Worm (Caenorhabditis elegans) whole organism, young adult: ENCODE measurements around the gene M01F1.8.
A peak's percentile ranks its signal among the peaks of the same experiment; 100 is the strongest.

Experiments used
- B0019.2 ChIP-seq: fragments of 200-800 bp; sonication (Bioruptor generic); conservative IDR thresholded peaks from 2 replicates; pipeline ENCODE4 v1.3.6; 2022; ENCODE audit warnings: missing genetic modification reagents, missing genetic modification characterization, missing compliant biosample characterization
- B0261.1 ChIP-seq: sonication (generic microtip); optimal IDR thresholded peaks from 2 replicates; lab custom pipeline; 2016; ENCODE audit warnings: mild to moderate bottlenecking, missing genetic modification characterization, moderate library complexity, missing compliant biosample characterization
- F23B12.7 ChIP-seq: sonication (generic microtip); optimal IDR thresholded peaks from 2 replicates; lab custom pipeline; 2017; ENCODE audit warnings: missing genetic modification characterization, mild to moderate bottlenecking, missing compliant biosample characterization, antibody characterized with exemption, moderate library complexity; ENCODE audit not compliant: insufficient read depth
- F39B2.1 ChIP-seq: fragments of 200-800 bp; sonication (Bioruptor generic); IDR thresholded peaks from 2 replicates; pipeline ENCODE4 v1.3.6; 2022; ENCODE audit warnings: missing genetic modification reagents, missing genetic modification characterization, missing compliant biosample characterization
- F57A8.1 ChIP-seq: fragments of 200-800 bp; sonication (Bioruptor generic); optimal IDR thresholded peaks from 2 replicates; lab custom pipeline; 2018; ENCODE audit warnings: mild to moderate bottlenecking, missing genetic modification characterization, moderate library complexity, missing compliant biosample characterization
- K11D2.4 ChIP-seq: fragments of 200-800 bp; sonication (Bioruptor generic); IDR thresholded peaks from 2 replicates; pipeline ENCODE4 v1.3.6; 2022; ENCODE audit warnings: missing genetic modification reagents, missing genetic modification characterization, missing compliant biosample characterization
- Y79H2A.3 ChIP-seq: fragments of 200-800 bp; sonication (Bioruptor generic); conservative IDR thresholded peaks from 2 replicates; pipeline ENCODE4 v1.3.6; 2022; ENCODE audit warnings: missing genetic modification reagents, missing genetic modification characterization, missing compliant biosample characterization
- aptf-2 ChIP-seq: fragments of 200-800 bp; sonication (Bioruptor generic); conservative IDR thresholded peaks from 2 replicates; pipeline ENCODE4 v1.3.6; 2022; ENCODE audit warnings: missing genetic modification reagents, missing genetic modification characterization, missing compliant biosample characterization
- attf-5 ChIP-seq: fragments of 200-800 bp; sonication (Bioruptor generic); optimal IDR thresholded peaks from 2 replicates; lab custom pipeline; 2018; ENCODE audit warnings: mild to moderate bottlenecking, missing genetic modification characterization, missing compliant biosample characterization
- attf-6 ChIP-seq: fragments of 200-800 bp; sonication (Bioruptor generic); IDR thresholded peaks from 2 replicates; pipeline ENCODE4 v1.3.6; 2022; ENCODE audit warnings: missing genetic modification reagents, missing genetic modification characterization, missing compliant biosample characterization
- bed-2 ChIP-seq: fragments of 200-800 bp; sonication (Bioruptor generic); IDR thresholded peaks from 2 replicates; pipeline ENCODE4 v1.3.6; 2022; ENCODE audit warnings: missing genetic modification reagents, missing genetic modification characterization, missing compliant biosample characterization
- cebp-1 ChIP-seq, 2 experiments: fragments of 200-800 bp in 1 of 2; sonication (Bioruptor generic) in 1 of 2; sonication (generic microtip) in 1 of 2; IDR thresholded peaks in 1 of 2; optimal IDR thresholded peaks in 1 of 2; 2 replicates each; pipeline versions ENCODE4 v1.3.6 to Lab custom; 2017 to 2022; ENCODE audit warnings: missing compliant biosample characterization in 2 of 2, missing genetic modification characterization in 2 of 2, mild to moderate bottlenecking in 1 of 2, missing genetic modification reagents in 1 of 2, moderate library complexity in 1 of 2
- dpff-1 ChIP-seq: sonication (generic microtip); optimal IDR thresholded peaks from 2 replicates; lab custom pipeline; 2017; ENCODE audit warnings: mild to moderate bottlenecking, missing genetic modification characterization, missing compliant biosample characterization
- egl-18 ChIP-seq: fragments of 200-800 bp; sonication (Bioruptor generic); IDR thresholded peaks from 2 replicates; pipeline ENCODE4 v1.3.6; 2022; ENCODE audit warnings: missing genetic modification reagents, missing genetic modification characterization, missing compliant biosample characterization
- hmg-1.2 ChIP-seq: fragments of 200-800 bp; sonication (Bioruptor generic); IDR thresholded peaks from 2 replicates; pipeline ENCODE4 v1.3.6; 2022; ENCODE audit warnings: missing genetic modification reagents, missing genetic modification characterization, missing compliant biosample characterization
- hsf-1 ChIP-seq: fragments of 200-800 bp; sonication (Bioruptor generic); IDR thresholded peaks from 2 replicates; pipeline ENCODE4 v1.3.6; 2022; ENCODE audit warnings: missing genetic modification reagents, missing genetic modification characterization, missing compliant biosample characterization
- lag-1 ChIP-seq: fragments of 200-800 bp; sonication (Bioruptor generic); IDR thresholded peaks from 2 replicates; pipeline ENCODE4 v1.3.6; 2022; ENCODE audit warnings: missing genetic modification reagents, missing genetic modification characterization, missing compliant biosample characterization
- let-526 ChIP-seq: fragments of 200-800 bp; sonication (Bioruptor generic); IDR thresholded peaks from 2 replicates; pipeline ENCODE4 v1.3.6; 2022; ENCODE audit warnings: missing genetic modification reagents, missing genetic modification characterization, missing compliant biosample characterization
- madf-10 ChIP-seq: sonication (generic microtip); optimal IDR thresholded peaks from 2 replicates; lab custom pipeline; 2016; ENCODE audit warnings: mild to moderate bottlenecking, missing genetic modification characterization, missing compliant biosample characterization
- madf-6 ChIP-seq: fragments of 200-800 bp; sonication (Bioruptor generic); IDR thresholded peaks from 2 replicates; pipeline ENCODE4 v1.3.6; 2022; ENCODE audit warnings: missing genetic modification reagents, missing genetic modification characterization, missing compliant biosample characterization
- madf-8 ChIP-seq: fragments of 200-800 bp; sonication (Bioruptor generic); conservative IDR thresholded peaks from 2 replicates; pipeline ENCODE4 v1.3.6; 2022; ENCODE audit warnings: missing genetic modification reagents, missing genetic modification characterization, missing compliant biosample characterization
- mxl-1 ChIP-seq: sonication (generic microtip); optimal IDR thresholded peaks from 2 replicates; lab custom pipeline; 2016; ENCODE audit warnings: missing genetic modification characterization, missing compliant biosample characterization
- nhr-90 ChIP-seq: sonication (generic microtip); optimal IDR thresholded peaks from 2 replicates; lab custom pipeline; 2016; ENCODE audit warnings: missing genotype, mild to moderate bottlenecking, missing genetic modification characterization, missing compliant biosample characterization
- pbrm-1 ChIP-seq: fragments of 200-800 bp; sonication (Bioruptor generic); IDR thresholded peaks from 2 replicates; pipeline ENCODE4 v1.3.6; 2022; ENCODE audit warnings: missing genetic modification reagents, missing genetic modification characterization, missing compliant biosample characterization
- rcor-1 ChIP-seq: fragments of 200-800 bp; sonication (Bioruptor generic); IDR thresholded peaks from 2 replicates; pipeline ENCODE4 v1.3.6; 2022; ENCODE audit warnings: missing genetic modification reagents, missing genetic modification characterization, missing compliant biosample characterization
- tbp1 ChIP-seq: fragments of 200-800 bp; sonication (Bioruptor generic); optimal IDR thresholded peaks from 2 replicates; lab custom pipeline; 2018; ENCODE audit warnings: mild to moderate bottlenecking, missing genetic modification characterization, missing compliant biosample characterization
- unc-130 ChIP-seq: sonication (generic microtip); optimal IDR thresholded peaks from 2 replicates; lab custom pipeline; 2016; ENCODE audit warnings: missing genetic modification reagents, missing genetic modification characterization, missing compliant biosample characterization
- xnd-1 ChIP-seq: sonication (generic microtip); optimal IDR thresholded peaks from 2 replicates; lab custom pipeline; 2016; ENCODE audit warnings: missing genotype, missing genetic modification reagents, missing genetic modification characterization, missing compliant biosample characterization
- zfh-2 ChIP-seq: fragments of 200-800 bp; sonication (Bioruptor generic); conservative IDR thresholded peaks from 2 replicates; pipeline ENCODE4 v1.3.6; 2022; ENCODE audit warnings: missing genetic modification reagents, missing genetic modification characterization, missing compliant biosample characterization
- zim-3 ChIP-seq: sonication (generic microtip); optimal IDR thresholded peaks from 2 replicates; lab custom pipeline; 2017; ENCODE audit warnings: mild to moderate bottlenecking, missing genetic modification characterization, moderate library complexity, missing compliant biosample characterization
- ztf-22 ChIP-seq: fragments of 200-800 bp; sonication (Bioruptor generic); optimal IDR thresholded peaks from 2 replicates; lab custom pipeline; 2018; ENCODE audit warnings: mild to moderate bottlenecking, missing genetic modification characterization, moderate library complexity, missing compliant biosample characterization
- ztf-25 ChIP-seq: fragments of 200-800 bp; sonication (Bioruptor generic); IDR thresholded peaks from 2 replicates; pipeline ENCODE4 v1.3.6; 2022; ENCODE audit warnings: missing genetic modification reagents, missing genetic modification characterization, missing compliant biosample characterization
- ztf-6 ChIP-seq: fragments of 200-800 bp; sonication (Bioruptor generic); IDR thresholded peaks from 2 replicates; pipeline ENCODE4 v1.3.6; 2022; ENCODE audit warnings: missing genetic modification reagents, missing genetic modification characterization, missing compliant biosample characterization

The M01F1.8 gene

ce11 chrIII:3543071-3543470 is 40.7 kb upstream of the M01F1.8 start:
- TF ChIP-seq cebp-1 (GFP tag; IDR thresholded peaks at IDR 0.05; lab: Robert Waterston, UW) (no peak), cebp-1 (tag; optimal IDR thresholded peaks at IDR 0.05; lab: Kevin White, UChicago) (peak; percentile 44), ztf-6 (GFP tag; lab: Robert Waterston, UW) (no peak)

ce11 chrIII:3542105-3542504 is 39.8 kb upstream of the M01F1.8 start:
- TF ChIP-seq B0261.1 (tag; lab: Kevin White, UChicago) (no peak), hsf-1 (GFP tag; lab: Robert Waterston, UW) (no peak), rcor-1 (GFP tag; lab: Robert Waterston, UW) (no peak), mxl-1 (tag; lab: Kevin White, UChicago) (no peak), F39B2.1 (no peak), zfh-2 (GFP tag; lab: Robert Waterston, UW) (peak; percentile 86), let-526 (GFP tag; lab: Robert Waterston, UW) (no peak), ztf-22 (GFP tag; lab: Kevin White, UChicago) (no peak), B0019.2 (GFP tag; lab: Robert Waterston, UW) (no peak), cebp-1 (GFP tag; IDR thresholded peaks at IDR 0.05; lab: Robert Waterston, UW) (0 out of 2 replicates have a peak, but pooled peaks have one; percentile 26), cebp-1 (tag; optimal IDR thresholded peaks at IDR 0.05; lab: Kevin White, UChicago) (peak; percentile 85), F23B12.7 (tag; lab: Kevin White, UChicago) (no peak)

- no peak for TF ChIP-seq attf-5 (GFP tag; lab: Kevin White, UChicago)
- TF ChIP-seq zfh-2 (GFP tag; lab: Robert Waterston, UW): no peak
- TF ChIP-seq nhr-90 (tag; lab: Kevin White, UChicago): no peak
- TF ChIP-seq dpff-1: no peak
- no peak for TF ChIP-seq Y79H2A.3
- TF ChIP-seq ztf-25 (GFP tag; lab: Robert Waterston, UW): no peak
- no peak for TF ChIP-seq madf-8 (GFP tag; lab: Robert Waterston, UW)
- no peak for TF ChIP-seq K11D2.4 (GFP tag; lab: Robert Waterston, UW)
- no peak for TF ChIP-seq egl-18 (GFP tag; lab: Robert Waterston, UW)
- TF ChIP-seq hmg-1.2: no peak
- TF ChIP-seq madf-6 (GFP tag; lab: Robert Waterston, UW): no peak
- TF ChIP-seq ztf-22 (GFP tag; lab: Kevin White, UChicago): no peak
- no peak for TF ChIP-seq unc-130 (GFP tag; lab: Kevin White, UChicago)
- TF ChIP-seq pbrm-1 (GFP tag; lab: Robert Waterston, UW): no peak
- no peak for TF ChIP-seq F57A8.1
- TF ChIP-seq bed-2 (GFP tag; lab: Robert Waterston, UW): no peak
- TF ChIP-seq madf-10 (tag; lab: Kevin White, UChicago): no peak
- TF ChIP-seq, all 124 proteins: peak for 0
These were observed 39.2 kb upstream of the M01F1.8 start, which contains the start of gene ben-1 for ce11 chrIII:3541539-3541938. Gene ben-1 (minus strand): TSS chrIII:3541639.

- TF ChIP-seq xnd-1 (no peak), tbp1 (GFP tag; lab: Kevin White, UChicago) (no peak), lag-1 (GFP tag; lab: Robert Waterston, UW) (no peak), attf-6 (no peak), zim-3 (no peak), aptf-2 (GFP tag; lab: Robert Waterston, UW) (no peak)
These were observed 38.7 kb upstream of the M01F1.8 start for ce11 chrIII:3541093-3541492.
